Worm (Caenorhabditis elegans) whole organism, L2 larva: ENCODE measurements around the gene R13A1.3.

Source experiments
- C34F6.9 ChIP-seq: fragments of 150-350 bp; optimal IDR thresholded peaks from 2 replicates; lab custom pipeline; 2014; ENCODE audit warnings: missing biosample characterization, missing genetic modification characterization
- F13H6.1 ChIP-seq: sonication (generic microtip); optimal IDR thresholded peaks from 2 replicates; lab custom pipeline; 2016; ENCODE audit warnings: missing genetic modification characterization, missing compliant biosample characterization
- Y55F3AM.14 ChIP-seq: fragments of 200-800 bp; sonication (Bioruptor generic); optimal IDR thresholded peaks from 2 replicates; lab custom pipeline; 2018; ENCODE audit warnings: mild to moderate bottlenecking, missing genetic modification characterization, missing compliant biosample characterization
- ZK546.5 ChIP-seq: sonication (generic microtip); optimal IDR thresholded peaks from 2 replicates; lab custom pipeline; 2017; ENCODE audit warnings: missing biosample characterization, missing genetic modification characterization
- ceh-16 ChIP-seq: fragments of 150-350 bp; optimal IDR thresholded peaks from 2 replicates; lab custom pipeline; 2014; ENCODE audit warnings: missing biosample characterization, missing genetic modification characterization
- crh-2 ChIP-seq: sonication (generic microtip); optimal IDR thresholded peaks from 2 replicates; lab custom pipeline; 2017; ENCODE audit warnings: missing biosample characterization, missing genetic modification characterization
- dmd-4 ChIP-seq: sonication (generic microtip); optimal IDR thresholded peaks from 2 replicates; lab custom pipeline; 2017; ENCODE audit warnings: missing biosample characterization, missing genetic modification characterization
- elt-1 ChIP-seq: fragments of 150-350 bp; optimal IDR thresholded peaks from 2 replicates; lab custom pipeline; 2014; ENCODE audit warnings: missing biosample characterization, missing genetic modification characterization
- elt-3 ChIP-seq: sonication (generic microtip); optimal IDR thresholded peaks from 2 replicates; lab custom pipeline; 2017; ENCODE audit warnings: missing biosample characterization, missing genetic modification characterization
- fos-1 ChIP-seq: fragments of 150-350 bp; optimal IDR thresholded peaks from 2 replicates; lab custom pipeline; 2014; ENCODE audit warnings: missing biosample characterization, missing genetic modification characterization
- gmeb-1 ChIP-seq: fragments of 150-350 bp; optimal IDR thresholded peaks from 2 replicates; lab custom pipeline; 2014; ENCODE audit warnings: missing biosample characterization, missing genetic modification characterization
- lin-11 ChIP-seq: fragments of 150-350 bp; sonication (generic microtip); optimal IDR thresholded peaks from 2 replicates; lab custom pipeline; 2014; ENCODE audit warnings: missing biosample characterization, missing genetic modification characterization, inconsistent platforms, mixed read lengths
- lin-13 ChIP-seq: fragments of 150-350 bp; optimal IDR thresholded peaks from 2 replicates; lab custom pipeline; 2014; ENCODE audit warnings: missing biosample characterization, missing genetic modification reagents, missing genetic modification characterization
- lin-39 ChIP-seq: fragments of 150-350 bp; optimal IDR thresholded peaks from 2 replicates; lab custom pipeline; 2014; ENCODE audit warnings: missing biosample characterization, missing genetic modification reagents, missing genetic modification characterization
- lsy-2 ChIP-seq, 2 experiments: fragments of 150-350 bp in 1 of 2; sonication (generic microtip) in 1 of 2; optimal IDR thresholded peaks; 2 replicates each; lab custom pipeline; 2014 to 2017; ENCODE audit warnings: missing biosample characterization in 2 of 2, missing genetic modification characterization in 2 of 2
- mab-5 ChIP-seq: fragments of 150-350 bp; optimal IDR thresholded peaks from 2 replicates; lab custom pipeline; 2014; ENCODE audit warnings: missing biosample characterization, missing genetic modification characterization
- mbf-1 ChIP-seq: sonication (generic microtip); optimal IDR thresholded peaks from 2 replicates; lab custom pipeline; 2017; ENCODE audit warnings: missing biosample characterization, missing genetic modification characterization
- mdl-1 ChIP-seq, 2 experiments: fragments of 150-350 bp in 1 of 2; sonication (generic microtip) in 1 of 2; optimal IDR thresholded peaks; 2 replicates each; lab custom pipeline; 2017; ENCODE audit warnings: missing biosample characterization in 2 of 2, missing genetic modification characterization in 2 of 2
- nhr-10 ChIP-seq: sonication (generic microtip); optimal IDR thresholded peaks from 2 replicates; lab custom pipeline; 2017; ENCODE audit warnings: missing biosample characterization, missing genetic modification characterization
- nhr-11 ChIP-seq: fragments of 150-350 bp; optimal IDR thresholded peaks from 2 replicates; lab custom pipeline; 2014; ENCODE audit warnings: missing biosample characterization, missing genetic modification characterization
- nhr-12 ChIP-seq: fragments of 150-350 bp; optimal IDR thresholded peaks from 2 replicates; lab custom pipeline; 2014; ENCODE audit warnings: missing biosample characterization, missing genetic modification characterization
- nhr-21 ChIP-seq: fragments of 150-350 bp; optimal IDR thresholded peaks from 2 replicates; lab custom pipeline; 2014; ENCODE audit warnings: missing biosample characterization, missing genetic modification characterization
- nhr-23 ChIP-seq: fragments of 150-350 bp; optimal IDR thresholded peaks from 2 replicates; lab custom pipeline; 2014; ENCODE audit warnings: missing biosample characterization, missing genetic modification reagents, missing genetic modification characterization
- nhr-237 ChIP-seq: fragments of 150-350 bp; optimal IDR thresholded peaks from 2 replicates; lab custom pipeline; 2014; ENCODE audit warnings: missing biosample characterization, missing genetic modification characterization
- nhr-25 ChIP-seq: fragments of 150-350 bp; sonication (generic microtip); optimal IDR thresholded peaks from 3 replicates; lab custom pipeline; 2014; ENCODE audit warnings: missing biosample characterization, missing genetic modification characterization
- nhr-6 ChIP-seq: fragments of 150-350 bp; optimal IDR thresholded peaks from 2 replicates; lab custom pipeline; 2014; ENCODE audit warnings: missing biosample characterization, missing genetic modification characterization
- nhr-77 ChIP-seq: fragments of 150-350 bp; optimal IDR thresholded peaks from 2 replicates; lab custom pipeline; 2014; ENCODE audit warnings: missing biosample characterization, missing genetic modification characterization
- peb-1 ChIP-seq: fragments of 150-350 bp; optimal IDR thresholded peaks from 2 replicates; lab custom pipeline; 2014; ENCODE audit warnings: missing biosample characterization, missing genetic modification characterization
- sem-4 ChIP-seq: fragments of 150-350 bp; optimal IDR thresholded peaks from 2 replicates; lab custom pipeline; 2014; ENCODE audit warnings: missing biosample characterization, missing genetic modification reagents, missing genetic modification characterization
- skn-1 ChIP-seq: sonication (generic microtip); optimal IDR thresholded peaks from 2 replicates; lab custom pipeline; 2017; ENCODE audit warnings: missing biosample characterization, missing genetic modification characterization
- sma-3 ChIP-seq: sonication (generic microtip); optimal IDR thresholded peaks from 2 replicates; lab custom pipeline; 2016; ENCODE audit warnings: missing genetic modification reagents, missing genetic modification characterization, missing compliant biosample characterization
- sma-9 ChIP-seq, 2 experiments: fragments of 150-350 bp in 1 of 2; sonication (generic microtip) in 1 of 2; optimal IDR thresholded peaks; 2 replicates each; lab custom pipeline; 2014 to 2016; ENCODE audit warnings: missing genetic modification characterization in 2 of 2, mild to moderate bottlenecking in 1 of 2, missing biosample characterization in 1 of 2, missing compliant biosample characterization in 1 of 2, missing genetic modification reagents in 1 of 2, moderate library complexity in 1 of 2
- unc-39 ChIP-seq: fragments of 150-350 bp; optimal IDR thresholded peaks from 2 replicates; lab custom pipeline; 2014; ENCODE audit warnings: missing biosample characterization, missing genetic modification characterization
- unc-55 ChIP-seq: fragments of 150-350 bp; sonication (generic microtip); optimal IDR thresholded peaks from 3 replicates; lab custom pipeline; 2014; ENCODE audit warnings: missing biosample characterization, missing genetic modification reagents, missing genetic modification characterization
- unc-62 ChIP-seq: fragments of 150-350 bp; optimal IDR thresholded peaks from 2 replicates; lab custom pipeline; 2014; ENCODE audit warnings: missing biosample characterization, missing genetic modification reagents, missing genetic modification characterization
- zag-1 ChIP-seq: fragments of 150-350 bp; optimal IDR thresholded peaks from 2 replicates; lab custom pipeline; 2014; ENCODE audit warnings: missing biosample characterization, missing genetic modification characterization
- ztf-1 ChIP-seq: fragments of 200-800 bp; sonication (Bioruptor generic); conservative IDR thresholded peaks from 2 replicates; pipeline ENCODE4 v1.3.6; 2022; ENCODE audit warnings: missing genetic modification characterization, missing compliant biosample characterization
- ztf-11 ChIP-seq: sonication (generic microtip); optimal IDR thresholded peaks from 2 replicates; lab custom pipeline; 2017; ENCODE audit warnings: missing biosample characterization, missing genetic modification characterization
- ztf-4 ChIP-seq: fragments of 150-350 bp; optimal IDR thresholded peaks from 2 replicates; lab custom pipeline; 2014; ENCODE audit warnings: missing biosample characterization, missing genetic modification characterization

Gene R13A1.3

DNA sequence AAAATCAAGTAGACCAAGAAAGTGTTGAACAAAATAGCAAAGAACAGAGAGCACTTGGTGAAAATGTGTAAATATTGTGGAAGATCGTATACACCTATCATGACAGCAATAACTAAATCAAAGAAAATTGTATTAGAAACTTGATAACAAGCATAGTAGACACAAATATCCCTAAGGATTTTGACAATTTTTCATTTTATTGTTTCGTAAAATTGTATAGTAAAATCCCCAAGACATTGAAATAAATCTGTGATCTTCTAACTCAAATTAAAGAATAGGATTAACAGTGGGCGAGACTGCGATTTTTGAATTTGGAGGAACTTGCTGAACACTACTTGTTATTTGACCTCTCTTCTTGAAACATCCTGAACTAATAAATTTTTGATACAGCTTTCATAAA lies 32.6 kb upstream of the R13A1.3 start, which contains the start of gene str-220:
Gene str-220, minus strand, starts transcription at position 101 of the 400 bp plus-strand sequence.
- TF ChIP-seq F13H6.1 (no peak), nhr-21 (tag; lab: Kevin White, UChicago) (no peak), lin-13 (GFP tag; lab: Kevin White, UChicago) (no peak), elt-1 (tag; lab: Kevin White, UChicago) (no peak)

- TF ChIP-seq nhr-25 (no peak), unc-62 (GFP tag; lab: Kevin White, UChicago) (no peak), elt-1 (tag; lab: Kevin White, UChicago) (no peak), nhr-11 (tag; lab: Kevin White, UChicago) (no peak), unc-55 (GFP tag; lab: Kevin White, UChicago) (no peak), mbf-1 (tag; lab: Kevin White, UChicago) (no peak), lin-39 (tag; lab: Kevin White, UChicago) (no peak), mdl-1 (tag; optimal IDR thresholded peaks at IDR 0.05; lab: Kevin White, UChicago) (no peak), zag-1 (tag; lab: Kevin White, UChicago) (no peak), Y55F3AM.14 (GFP tag; lab: Kevin White, UChicago) (no peak), nhr-6 (tag; lab: Kevin White, UChicago) (no peak), nhr-10 (tag; lab: Kevin White, UChicago) (no peak), nhr-77 (no peak), ceh-16 (tag; lab: Kevin White, UChicago) (no peak), skn-1 (tag; lab: Kevin White, UChicago) (no peak), ztf-4 (no peak), unc-39 (tag; lab: Kevin White, UChicago) (no peak), nhr-237 (tag; lab: Kevin White, UChicago) (no peak)
These were observed 30.3 kb upstream of the R13A1.3 start, which contains the start of gene str-1 for ce11 chrIV:7173489-7173888. TSS of gene str-1 (plus strand) at chrIV:7173789.

- TF ChIP-seq ceh-16 (tag; lab: Kevin White, UChicago) (no peak), nhr-12 (tag; lab: Kevin White, UChicago) (no peak), mdl-1 (tag; optimal IDR thresholded peaks at IDR 0.05; lab: Kevin White, UChicago) (no peak), sem-4 (tag; lab: Kevin White, UChicago) (no peak), nhr-21 (tag; lab: Kevin White, UChicago) (no peak), sma-3 (GFP tag; lab: Kevin White, UChicago) (no peak), gmeb-1 (tag; lab: Kevin White, UChicago) (no peak), lin-13 (GFP tag; lab: Kevin White, UChicago) (no peak), elt-1 (tag; lab: Kevin White, UChicago) (no peak), C34F6.9 (tag; lab: Kevin White, UChicago) (no peak), lin-11 (tag; lab: Kevin White, UChicago) (no peak), nhr-237 (tag; lab: Kevin White, UChicago) (no peak), zag-1 (tag; lab: Kevin White, UChicago) (no peak), ztf-11 (no peak), sma-9 (GFP tag; optimal IDR thresholded peaks at IDR 0.05; lab: Kevin White, UChicago) (no peak), sma-9 (tag; optimal IDR thresholded peaks at IDR 0.05; lab: Kevin White, UChicago) (no peak), nhr-23 (tag; lab: Kevin White, UChicago) (no peak)
These were observed 28.4 kb upstream of the R13A1.3 start, which contains the start of gene C42D4.19 for ce11 chrIV:7175346-7175745. TSS of gene C42D4.19 (plus strand) at chrIV:7175646.

DNA sequence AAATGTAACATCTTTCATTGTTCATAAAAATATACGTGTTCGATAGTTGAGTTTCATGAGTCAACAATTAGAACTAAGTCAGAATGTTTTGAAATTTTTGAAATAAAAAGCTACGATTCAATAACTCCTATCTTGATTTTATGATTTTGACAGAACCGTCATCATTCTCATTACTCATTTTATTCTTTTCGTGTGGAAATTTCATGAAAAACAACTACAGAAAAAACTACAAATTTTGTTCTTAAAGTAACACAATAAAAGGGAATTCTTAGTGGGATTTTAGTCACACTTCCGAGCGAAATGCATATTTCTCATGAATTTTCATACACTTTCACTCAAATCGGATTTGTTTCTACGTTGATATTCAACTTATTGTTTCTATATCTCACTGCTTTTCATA lies 26.9 kb upstream of the R13A1.3 start, which contains the start of gene str-44:
Gene str-44, plus strand, starts transcription at position 301 of the 400 bp plus-strand sequence.
- no peak for TF ChIP-seq mab-5 (tag; lab: Kevin White, UChicago)
- no peak for TF ChIP-seq unc-39 (tag; lab: Kevin White, UChicago)
- no peak for TF ChIP-seq lin-39 (tag; lab: Kevin White, UChicago)
- no peak for TF ChIP-seq dmd-4 (tag; lab: Kevin White, UChicago)
- TF ChIP-seq skn-1 (tag; lab: Kevin White, UChicago), result no peak
- TF ChIP-seq sma-9 (GFP tag; optimal IDR thresholded peaks at IDR 0.05; lab: Kevin White, UChicago), result no peak
- TF ChIP-seq sma-9 (tag; optimal IDR thresholded peaks at IDR 0.05; lab: Kevin White, UChicago), result no peak
- TF ChIP-seq F13H6.1, result no peak
- no peak for TF ChIP-seq crh-2

DNA sequence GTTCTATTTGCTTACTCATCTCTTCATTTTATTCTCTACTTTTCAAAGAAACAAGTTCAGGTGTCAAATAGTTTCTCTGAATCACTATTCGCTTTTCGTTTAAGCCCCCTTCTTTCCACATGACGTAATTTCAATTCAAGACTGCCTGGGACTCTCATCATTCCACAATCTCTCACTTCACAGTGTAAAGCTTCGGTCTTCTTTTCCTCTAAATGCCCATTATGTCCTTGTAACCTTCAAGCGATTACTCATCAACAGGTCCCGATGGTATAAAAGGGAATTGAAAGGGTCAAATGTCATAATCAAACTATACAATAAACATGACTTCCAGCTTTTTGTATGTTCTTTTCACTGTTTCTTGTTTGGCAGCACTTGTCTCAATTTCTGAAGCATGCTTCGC lies 24.9 kb upstream of the R13A1.3 start, which contains the start of gene C42D4.3:
Gene C42D4.3, plus strand, starts transcription at position 298 of the 400 bp plus-strand sequence.
- TF ChIP-seq sma-3 (GFP tag; lab: Kevin White, UChicago) (no peak), elt-3 (tag; lab: Kevin White, UChicago) (no peak), nhr-25 (peak; percentile 86), sem-4 (tag; lab: Kevin White, UChicago) (no peak), nhr-237 (tag; lab: Kevin White, UChicago) (no peak), zag-1 (tag; lab: Kevin White, UChicago) (no peak), nhr-23 (tag; lab: Kevin White, UChicago) (no peak), lin-39 (tag; lab: Kevin White, UChicago) (no peak), nhr-21 (tag; lab: Kevin White, UChicago) (no peak), ztf-1 (GFP tag; lab: Robert Waterston, UW) (no peak), unc-55 (GFP tag; lab: Kevin White, UChicago) (no peak), peb-1 (tag; lab: Kevin White, UChicago) (no peak), dmd-4 (tag; lab: Kevin White, UChicago) (no peak), ZK546.5 (tag; lab: Kevin White, UChicago) (no peak), lsy-2 (tag; optimal IDR thresholded peaks at IDR 0.05; lab: Kevin White, UChicago) (no peak), fos-1 (tag; lab: Kevin White, UChicago) (peak; percentile 52)
